Fruit fly (Drosophila melanogaster) whole organism, pupa: Measurements from ENCODE around the gene Spn38F.

Experiments
- CG12605 ChIP-seq: fragments of 200-800 bp; sonication (Bioruptor generic); IDR thresholded peaks from 2 replicates; pipeline ENCODE4 v1.3.6; 2022; ENCODE audit warnings: missing biosample characterization, missing genetic modification characterization
- CG32121 ChIP-seq: fragments of 200-800 bp; sonication (Bioruptor generic); IDR thresholded peaks from 2 replicates; pipeline ENCODE4 v1.3.6; 2022; ENCODE audit warnings: missing biosample characterization, missing genetic modification characterization
- CG34367 ChIP-seq: fragments of 200-800 bp; sonication (Bioruptor generic); optimal IDR thresholded peaks from 2 replicates; lab custom pipeline; 2018; ENCODE audit warnings: missing biosample characterization, mild to moderate bottlenecking, missing genetic modification characterization
- CG4496 ChIP-seq: fragments of 200-800 bp; sonication (Bioruptor generic); IDR thresholded peaks from 3 replicates; pipeline ENCODE4 v1.3.6; 2022; ENCODE audit warnings: missing biosample characterization, missing genetic modification characterization
- CG8159 ChIP-seq: fragments of 200-800 bp; sonication (Bioruptor generic); optimal IDR thresholded peaks from 3 replicates; lab custom pipeline; 2018; ENCODE audit warnings: missing biosample characterization, mild to moderate bottlenecking, missing genetic modification characterization, moderate library complexity
- Pif1B ChIP-seq: fragments of 200-800 bp; sonication (Bioruptor generic); optimal IDR thresholded peaks from 3 replicates; lab custom pipeline; 2016; ENCODE audit warnings: missing biosample characterization, missing genetic modification characterization
- gl ChIP-seq: fragments of 200-800 bp; sonication (Bioruptor generic); optimal IDR thresholded peaks from 2 replicates; lab custom pipeline; 2018; ENCODE audit warnings: missing biosample characterization, mild to moderate bottlenecking, missing genetic modification characterization

DNA sequence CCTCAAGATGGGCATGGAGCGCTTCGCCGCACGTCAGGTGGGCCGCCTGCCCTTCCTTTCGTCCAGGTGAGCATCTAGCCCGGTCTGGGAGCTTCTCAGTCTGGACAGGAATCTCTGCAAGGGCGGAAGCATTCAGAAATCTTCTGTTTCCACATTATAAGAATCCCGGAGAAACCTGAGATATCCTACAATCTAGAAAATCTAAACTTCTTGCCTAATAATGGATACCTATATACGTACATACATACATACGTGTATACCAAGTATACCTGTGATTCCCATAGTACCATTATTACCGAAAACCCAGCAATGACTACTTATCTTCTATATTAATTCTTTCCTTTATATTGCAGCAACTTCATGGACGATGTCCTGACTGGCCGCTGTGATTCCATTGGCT, 49.7 kb downstream of the Spn38F start:
- TF ChIP-seq CG34367 (tag; lab: Kevin White, UChicago) (no peak), gl (tag; lab: Kevin White, UChicago) (no peak), CG32121 (no peak), CG12605 (GFP tag; lab: Robert Waterston, UW) (no peak), Pif1B (GFP tag; lab: Kevin White, UChicago) (no peak), CG4496 (GFP tag; lab: Robert Waterston, UW) (no peak), CG8159 (no peak)
